Worm (Caenorhabditis elegans) whole organism, L2 larva: ENCODE measurements around the gene W05B10.4.
A peak's percentile ranks its signal among the peaks of the same experiment; 100 is the strongest.

Source experiments
- C34F6.9 ChIP-seq: fragments of 150-350 bp; optimal IDR thresholded peaks from 2 replicates; lab custom pipeline; 2014; ENCODE audit warnings: missing biosample characterization, missing genetic modification characterization
- blmp-1 ChIP-seq: sonication (generic microtip); optimal IDR thresholded peaks from 2 replicates; lab custom pipeline; 2017; ENCODE audit warnings: missing genetic modification characterization, mild to moderate bottlenecking, missing compliant biosample characterization, antibody characterized with exemption, moderate library complexity; ENCODE audit not compliant: insufficient read depth
- egl-27 ChIP-seq: sonication (generic microtip); optimal IDR thresholded peaks from 3 replicates; lab custom pipeline; 2017; ENCODE audit warnings: missing biosample characterization, missing genetic modification reagents, missing genetic modification characterization
- gmeb-1 ChIP-seq: fragments of 150-350 bp; optimal IDR thresholded peaks from 2 replicates; lab custom pipeline; 2014; ENCODE audit warnings: missing biosample characterization, missing genetic modification characterization
- lin-11 ChIP-seq: fragments of 150-350 bp; sonication (generic microtip); optimal IDR thresholded peaks from 2 replicates; lab custom pipeline; 2014; ENCODE audit warnings: missing biosample characterization, missing genetic modification characterization, inconsistent platforms, mixed read lengths
- mab-5 ChIP-seq: fragments of 150-350 bp; optimal IDR thresholded peaks from 2 replicates; lab custom pipeline; 2014; ENCODE audit warnings: missing biosample characterization, missing genetic modification characterization
- nhr-12 ChIP-seq: fragments of 150-350 bp; optimal IDR thresholded peaks from 2 replicates; lab custom pipeline; 2014; ENCODE audit warnings: missing biosample characterization, missing genetic modification characterization
- nhr-237 ChIP-seq: fragments of 150-350 bp; optimal IDR thresholded peaks from 2 replicates; lab custom pipeline; 2014; ENCODE audit warnings: missing biosample characterization, missing genetic modification characterization
- ztf-11 ChIP-seq: sonication (generic microtip); optimal IDR thresholded peaks from 2 replicates; lab custom pipeline; 2017; ENCODE audit warnings: missing biosample characterization, missing genetic modification characterization

DNA sequence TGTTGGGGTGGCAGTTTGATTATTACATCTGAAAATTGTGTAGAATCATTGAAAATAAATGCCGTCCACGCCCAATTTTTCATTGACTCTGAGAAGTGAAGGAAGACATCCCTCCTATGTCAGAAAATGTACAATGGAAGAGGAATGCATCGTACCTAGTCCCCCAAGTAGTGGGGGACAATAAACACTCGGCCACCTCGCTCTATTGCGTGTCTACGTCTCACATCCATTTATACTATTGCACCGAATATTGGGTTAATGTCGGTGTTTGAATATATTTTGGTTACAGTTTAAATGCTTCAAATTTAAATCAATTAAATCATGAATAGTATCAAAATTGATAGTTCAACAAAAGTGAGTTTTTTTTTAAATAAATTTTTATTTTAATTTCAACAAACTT, 18.4 kb upstream of the W05B10.4 start, which contains the start of gene lin-25:
- TF ChIP-seq lin-11 (tag; lab: Kevin White, UChicago), result no peak
- TF ChIP-seq nhr-12 (tag; lab: Kevin White, UChicago), result no peak
- no peak for TF ChIP-seq egl-27 (tag; lab: Kevin White, UChicago)
- peak; percentile 44 for TF ChIP-seq C34F6.9 (tag; lab: Kevin White, UChicago)
- no peak for TF ChIP-seq gmeb-1 (tag; lab: Kevin White, UChicago)
- no peak for TF ChIP-seq nhr-237 (tag; lab: Kevin White, UChicago)
- TF ChIP-seq ztf-11, result no peak
- no peak for TF ChIP-seq blmp-1
- no peak for TF ChIP-seq mab-5
